Fruit fly (Drosophila melanogaster) whole organism, embryonic: ENCODE results near the gene CG2129.

ENCODE experiments used
- Antp ChIP-seq: fragments of 200-800 bp; sonication (Bioruptor generic); optimal IDR thresholded peaks from 3 replicates; lab custom pipeline; 2016; ENCODE audit warnings: missing biosample characterization, missing genetic modification characterization
- BEAF-32 ChIP-seq: fragments of 200-800 bp; sonication (Bioruptor generic); optimal IDR thresholded peaks from 3 replicates; lab custom pipeline; 2017; ENCODE audit warnings: missing biosample characterization, missing genetic modification characterization, mild to moderate bottlenecking, moderate library complexity, missing genetic modification reagents
- Bdp1 ChIP-seq: fragments of 200-800 bp; sonication (Bioruptor generic); optimal IDR thresholded peaks from 3 replicates; lab custom pipeline; 2016; ENCODE audit warnings: missing biosample characterization, missing genetic modification characterization
- Blimp-1 ChIP-seq: fragments of 200-800 bp; sonication (Bioruptor generic); optimal IDR thresholded peaks from 3 replicates; lab custom pipeline; 2018; ENCODE audit warnings: missing biosample characterization, missing genetic modification characterization, mild to moderate bottlenecking, moderate library complexity, missing genetic modification reagents
- C15 ChIP-seq: fragments of 200-800 bp; sonication (Bioruptor generic); IDR thresholded peaks from 3 replicates; pipeline ENCODE4 v1.3.6; 2022; ENCODE audit warnings: missing biosample characterization, missing genetic modification characterization
- CG11398 ChIP-seq: fragments of 200-800 bp; sonication (Bioruptor generic); optimal IDR thresholded peaks from 2 replicates; lab custom pipeline; 2016; ENCODE audit warnings: missing biosample characterization, missing genetic modification characterization
- CG11696 ChIP-seq: fragments of 200-800 bp; sonication (Bioruptor generic); IDR thresholded peaks from 2 replicates; pipeline ENCODE4 v1.3.6; 2022; ENCODE audit warnings: missing biosample characterization, missing genetic modification characterization
- CG12219 ChIP-seq: fragments of 200-800 bp; sonication (Bioruptor generic); optimal IDR thresholded peaks from 3 replicates; lab custom pipeline; 2018; ENCODE audit warnings: missing biosample characterization, mild to moderate bottlenecking, missing genetic modification characterization
- CG12769 ChIP-seq: fragments of 200-800 bp; sonication (Bioruptor generic); optimal IDR thresholded peaks from 2 replicates; lab custom pipeline; 2019; ENCODE audit warnings: missing biosample characterization, mild to moderate bottlenecking, missing genetic modification characterization, moderate library complexity
- CG13624 ChIP-seq: fragments of 200-800 bp; sonication (Bioruptor generic); optimal IDR thresholded peaks from 2 replicates; lab custom pipeline; 2016; ENCODE audit warnings: missing biosample characterization, missing genetic modification characterization
- CG14667 ChIP-seq: fragments of 200-800 bp; sonication (Bioruptor generic); IDR thresholded peaks from 2 replicates; pipeline ENCODE4 v1.3.6; 2022; ENCODE audit warnings: missing biosample characterization, missing genetic modification characterization
- CG15073 ChIP-seq: fragments of 200-800 bp; sonication (Bioruptor generic); optimal IDR thresholded peaks from 2 replicates; lab custom pipeline; 2016; ENCODE audit warnings: missing biosample characterization, missing genetic modification characterization
- CG15479 ChIP-seq: fragments of 200-800 bp; sonication (Bioruptor generic); optimal IDR thresholded peaks from 3 replicates; lab custom pipeline; 2019; ENCODE audit warnings: missing biosample characterization, mild to moderate bottlenecking, missing genetic modification characterization, moderate library complexity
- CG1647 ChIP-seq: fragments of 200-800 bp; sonication (Bioruptor generic); optimal IDR thresholded peaks from 3 replicates; lab custom pipeline; 2016; ENCODE audit warnings: missing biosample characterization, missing genetic modification characterization
- CG17829 ChIP-seq: fragments of 200-800 bp; optimal IDR thresholded peaks from 2 replicates; lab custom pipeline; 2019; ENCODE audit warnings: missing biosample characterization, mild to moderate bottlenecking, missing genetic modification characterization, moderate library complexity
- CG1792 ChIP-seq: fragments of 200-800 bp; sonication (Bioruptor generic); optimal IDR thresholded peaks from 2 replicates; lab custom pipeline; 2016; ENCODE audit warnings: missing biosample characterization, missing genetic modification characterization
- CG1832 ChIP-seq: fragments of 200-800 bp; sonication (Bioruptor generic); optimal IDR thresholded peaks from 2 replicates; lab custom pipeline; 2017; ENCODE audit warnings: missing biosample characterization, mild to moderate bottlenecking, missing genetic modification characterization, inconsistent platforms
- CG2712 ChIP-seq: fragments of 200-800 bp; optimal IDR thresholded peaks from 3 replicates; lab custom pipeline; 2019; ENCODE audit warnings: missing biosample characterization, mild to moderate bottlenecking, missing genetic modification characterization, moderate library complexity
- CG31224 ChIP-seq: fragments of 200-800 bp; sonication (Bioruptor generic); IDR thresholded peaks from 2 replicates; pipeline ENCODE4 v1.3.6; 2022; ENCODE audit warnings: missing biosample characterization, missing genetic modification characterization
- CG42726 ChIP-seq: fragments of 200-800 bp; sonication (Bioruptor generic); IDR thresholded peaks from 2 replicates; pipeline ENCODE4 v1.3.6; 2022; ENCODE audit warnings: missing biosample characterization, missing genetic modification characterization; ENCODE audit not compliant: partially characterized antibody
- CG4404 ChIP-seq: fragments of 200-800 bp; sonication (Bioruptor generic); IDR thresholded peaks from 2 replicates; pipeline ENCODE4 v1.3.6; 2022; ENCODE audit warnings: missing biosample characterization, missing genetic modification characterization
- CG6765 ChIP-seq: fragments of 200-800 bp; sonication (Bioruptor generic); optimal IDR thresholded peaks from 3 replicates; lab custom pipeline; 2017; ENCODE audit warnings: missing biosample characterization, mild to moderate bottlenecking, missing genetic modification characterization
- CG7928 ChIP-seq: fragments of 200-800 bp; sonication (Bioruptor generic); optimal IDR thresholded peaks from 2 replicates; lab custom pipeline; 2017; ENCODE audit warnings: missing biosample characterization, mild to moderate bottlenecking, missing genetic modification characterization
- CG8388 ChIP-seq: fragments of 200-800 bp; sonication (Bioruptor generic); optimal IDR thresholded peaks from 2 replicates; lab custom pipeline; 2019; ENCODE audit warnings: missing biosample characterization, mild to moderate bottlenecking, missing genetic modification characterization, moderate library complexity
- Dbx ChIP-seq: fragments of 200-800 bp; sonication (Bioruptor generic); IDR thresholded peaks from 3 replicates; pipeline ENCODE4 v1.3.6; 2022; ENCODE audit warnings: missing biosample characterization, missing genetic modification characterization
- Dfd ChIP-seq, 2 experiments: fragments of >200 bp; optimal IDR thresholded peaks; 2 replicates each; lab custom pipeline; 2017; ENCODE audit warnings: missing biosample characterization in 2 of 2, missing genetic modification characterization in 2 of 2
- HLH3B ChIP-seq: fragments of 200-800 bp; sonication (Bioruptor generic); IDR thresholded peaks from 2 replicates; pipeline ENCODE4 v1.3.6; 2022; ENCODE audit warnings: missing biosample characterization, missing genetic modification characterization
- HmgZ ChIP-seq: fragments of 200-800 bp; sonication (Bioruptor generic); optimal IDR thresholded peaks from 2 replicates; lab custom pipeline; 2018; ENCODE audit warnings: missing biosample characterization, mild to moderate bottlenecking, missing genetic modification characterization
- Mrtf ChIP-seq: fragments of 200-800 bp; sonication (Bioruptor generic); IDR thresholded peaks from 3 replicates; pipeline ENCODE4 v1.3.6; 2022; ENCODE audit warnings: missing biosample characterization, missing genetic modification characterization
- Ssrp ChIP-seq: fragments of 200-800 bp; sonication (Bioruptor generic); optimal IDR thresholded peaks from 2 replicates; lab custom pipeline; 2018; ENCODE audit warnings: missing biosample characterization, mild to moderate bottlenecking, missing genetic modification characterization, moderate library complexity
- br ChIP-seq: fragments of >200 bp; optimal IDR thresholded peaks from 2 replicates; lab custom pipeline; 2017
- caup ChIP-seq: fragments of 200-800 bp; sonication (Bioruptor generic); optimal IDR thresholded peaks from 3 replicates; lab custom pipeline; 2017; ENCODE audit warnings: missing biosample characterization, mild to moderate bottlenecking, missing genetic modification characterization, moderate library complexity; ENCODE audit not compliant: severe bottlenecking
- crol ChIP-seq: fragments of 200-800 bp; sonication (Bioruptor generic); IDR thresholded peaks from 2 replicates; pipeline ENCODE4 v1.3.6; 2022; ENCODE audit warnings: missing biosample characterization, missing genetic modification characterization
- dmrt99B ChIP-seq: fragments of 200-800 bp; sonication (Bioruptor generic); optimal IDR thresholded peaks from 2 replicates; lab custom pipeline; 2018; ENCODE audit warnings: missing biosample characterization, mild to moderate bottlenecking, missing genetic modification characterization, moderate library complexity
- dysf ChIP-seq: fragments of 200-800 bp; sonication (Bioruptor generic); IDR thresholded peaks from 3 replicates; pipeline ENCODE4 v1.3.6; 2022; ENCODE audit warnings: missing biosample characterization, missing genetic modification characterization
- eve ChIP-seq, 2 experiments: fragments of >200 bp; optimal IDR thresholded peaks; 2 replicates each; lab custom pipeline; 2017; ENCODE audit warnings: missing biosample characterization in 2 of 2, missing genetic modification characterization in 2 of 2
- ftz-f1 ChIP-seq: fragments of 200-800 bp; sonication (Bioruptor generic); optimal IDR thresholded peaks from 2 replicates; lab custom pipeline; 2016; ENCODE audit warnings: missing biosample characterization, missing genetic modification characterization
- fu2 ChIP-seq: fragments of 200-800 bp; sonication (Bioruptor generic); optimal IDR thresholded peaks from 2 replicates; lab custom pipeline; 2016; ENCODE audit warnings: missing biosample characterization, missing genetic modification characterization
- ind ChIP-seq: fragments of 200-800 bp; sonication (Bioruptor generic); optimal IDR thresholded peaks from 3 replicates; lab custom pipeline; 2016; ENCODE audit warnings: missing biosample characterization, missing genetic modification characterization
- inv ChIP-seq: fragments of 200-800 bp; sonication (Bioruptor generic); IDR thresholded peaks from 2 replicates; pipeline ENCODE4 v1.3.6; 2022; ENCODE audit warnings: missing biosample characterization, missing genetic modification characterization; ENCODE audit not compliant: partially characterized antibody
- mirr ChIP-seq: fragments of 200-800 bp; sonication (Bioruptor generic); optimal IDR thresholded peaks from 3 replicates; lab custom pipeline; 2018; ENCODE audit warnings: missing biosample characterization, mild to moderate bottlenecking, missing genetic modification characterization
- pfk ChIP-seq: fragments of 200-800 bp; sonication (Bioruptor generic); optimal IDR thresholded peaks from 2 replicates; lab custom pipeline; 2018; ENCODE audit warnings: missing biosample characterization, mild to moderate bottlenecking, missing genetic modification characterization, moderate library complexity
- sd ChIP-seq: fragments of 200-800 bp; sonication (Bioruptor generic); optimal IDR thresholded peaks from 3 replicates; lab custom pipeline; 2018; ENCODE audit warnings: missing biosample characterization, mild to moderate bottlenecking, missing genetic modification characterization, moderate library complexity
- shn ChIP-seq: fragments of 200-800 bp; sonication (Bioruptor generic); optimal IDR thresholded peaks from 3 replicates; lab custom pipeline; 2016; ENCODE audit warnings: missing biosample characterization, missing genetic modification characterization
- sisA ChIP-seq: fragments of 200-800 bp; sonication (Bioruptor generic); IDR thresholded peaks from 2 replicates; pipeline ENCODE4 v1.3.6; 2022; ENCODE audit warnings: missing biosample characterization, missing genetic modification characterization
- slp2 ChIP-seq: fragments of 200-800 bp; sonication (Bioruptor generic); optimal IDR thresholded peaks from 2 replicates; lab custom pipeline; 2016; ENCODE audit warnings: missing biosample characterization, missing genetic modification characterization
- sqz ChIP-seq: fragments of 200-800 bp; sonication (Bioruptor generic); optimal IDR thresholded peaks from 3 replicates; lab custom pipeline; 2018; ENCODE audit warnings: missing biosample characterization, mild to moderate bottlenecking, missing genetic modification characterization
- tin ChIP-seq: fragments of 200-800 bp; sonication (Bioruptor generic); optimal IDR thresholded peaks from 3 replicates; lab custom pipeline; 2016; ENCODE audit warnings: missing biosample characterization, missing genetic modification characterization
- tio ChIP-seq: fragments of 200-800 bp; sonication (Bioruptor generic); optimal IDR thresholded peaks from 2 replicates; lab custom pipeline; 2017; ENCODE audit warnings: missing biosample characterization, missing genetic modification characterization, inconsistent platforms
- tna ChIP-seq: fragments of 200-800 bp; sonication (Bioruptor generic); IDR thresholded peaks from 2 replicates; pipeline ENCODE4 v1.3.6; 2022; ENCODE audit warnings: missing biosample characterization, missing genetic modification characterization; ENCODE audit not compliant: partially characterized antibody
- yki ChIP-seq: fragments of >200 bp; optimal IDR thresholded peaks from 3 replicates; lab custom pipeline; 2018
- zfh1 ChIP-seq: fragments of 200-800 bp; sonication (Bioruptor generic); IDR thresholded peaks from 3 replicates; pipeline ENCODE4 v1.3.6; 2022; ENCODE audit warnings: missing biosample characterization, missing genetic modification characterization

CG2129 gene

dm6 chrX:8143537-8143936 is 2.1 kb upstream of the CG2129 start, which contains the start of gene CG17982 (continued):
- TF ChIP-seq CG8388 (GFP tag; lab: Kevin White, UChicago) (peak; percentile 79), zfh1 (GFP tag; lab: Robert Waterston, UW) (peak; percentile 85), sd (tag; lab: Kevin White, UChicago) (peak; percentile 62), tna (no peak), fu2 (GFP tag; lab: Kevin White, UChicago) (peak; percentile 85), CG12769 (tag; lab: Kevin White, UChicago) (no peak), tin (GFP tag; lab: Kevin White, UChicago) (peak; percentile 84), mirr (GFP tag; lab: Kevin White, UChicago) (peak; percentile 75), CG12219 (GFP tag; lab: Kevin White, UChicago) (peak; percentile 71), Bdp1 (GFP tag; lab: Kevin White, UChicago) (peak; percentile 63), CG4404 (GFP tag; lab: Robert Waterston, UW) (peak; percentile 56; the same call in 1 of the 2 replicates), CG13624 (peak; percentile 89), CG15479 (GFP tag; lab: Kevin White, UChicago) (no peak), CG11398 (GFP tag; lab: Kevin White, UChicago) (peak; percentile 69), caup (GFP tag; lab: Kevin White, UChicago) (peak; percentile 82), sisA (GFP tag; lab: Robert Waterston, UW) (peak; percentile 73), Dfd (GFP tag; optimal IDR thresholded peaks at IDR 0.05; lab: Kevin White, UChicago) (no peak), CG2712 (tag; lab: Kevin White, UChicago) (peak; percentile 87), CG11696 (GFP tag; lab: Robert Waterston, UW) (peak; percentile 37; the same call in 1 of the 2 replicates), inv (GFP tag; lab: Robert Waterston, UW) (no peak), CG14667 (peak; percentile 44), sqz (peak; percentile 89), br (no peak), crol (GFP tag; lab: Robert Waterston, UW) (no peak), ind (peak; percentile 84), slp2 (GFP tag; lab: Kevin White, UChicago) (peak; percentile 67), eve (GFP tag; optimal IDR thresholded peaks at IDR 0.05; lab: Kevin White, UChicago) (no peak), Mrtf (GFP tag; lab: Robert Waterston, UW) (peak; percentile 78), Antp (GFP tag; lab: Kevin White, UChicago) (peak; percentile 84), HmgZ (peak; percentile 90), dysf (GFP tag; lab: Robert Waterston, UW) (peak; percentile 81), Dbx (GFP tag; lab: Robert Waterston, UW) (peak; percentile 66), CG7928 (peak; percentile 47), C15 (GFP tag; lab: Robert Waterston, UW) (peak; percentile 51; the same call in 1 of the 3 replicates), Blimp-1 (GFP tag; lab: Kevin White, UChicago) (no peak), CG42726 (GFP tag; lab: Robert Waterston, UW) (no peak), CG1792 (peak; percentile 63), tio (GFP tag; lab: Kevin White, UChicago) (no peak), pfk (GFP tag; lab: Kevin White, UChicago) (peak; percentile 27), ftz-f1 (GFP tag; lab: Kevin White, UChicago) (no peak), dmrt99B (tag; lab: Kevin White, UChicago) (peak; percentile 84), CG1832 (GFP tag; lab: Kevin White, UChicago) (no peak), CG6765 (GFP tag; lab: Kevin White, UChicago) (peak; percentile 70), CG1647 (GFP tag; lab: Kevin White, UChicago) (peak; percentile 62), CG17829 (peak; percentile 85), BEAF-32 (GFP tag; lab: Kevin White, UChicago) (peak; percentile 32), yki (lab: Kevin White, UChicago) (no peak), CG31224 (GFP tag; lab: Robert Waterston, UW) (peak; percentile 65), shn (GFP tag; lab: Kevin White, UChicago) (peak; percentile 80), HLH3B (GFP tag; lab: Robert Waterston, UW) (peak; percentile 78), CG15073 (GFP tag; lab: Kevin White, UChicago) (peak; percentile 31), Ssrp (tag; lab: Kevin White, UChicago) (peak; percentile 77)
